Worm (Caenorhabditis elegans): ENCODE results near the gene vha-2.

vha-2 gene

ce11 chrIII:9760184-9760583, 21.8 kb upstream of the vha-2 start:
- no peak for TF ChIP-seq unc-62 (GFP tag; optimal IDR thresholded peaks at IDR 0.05)

DNA sequence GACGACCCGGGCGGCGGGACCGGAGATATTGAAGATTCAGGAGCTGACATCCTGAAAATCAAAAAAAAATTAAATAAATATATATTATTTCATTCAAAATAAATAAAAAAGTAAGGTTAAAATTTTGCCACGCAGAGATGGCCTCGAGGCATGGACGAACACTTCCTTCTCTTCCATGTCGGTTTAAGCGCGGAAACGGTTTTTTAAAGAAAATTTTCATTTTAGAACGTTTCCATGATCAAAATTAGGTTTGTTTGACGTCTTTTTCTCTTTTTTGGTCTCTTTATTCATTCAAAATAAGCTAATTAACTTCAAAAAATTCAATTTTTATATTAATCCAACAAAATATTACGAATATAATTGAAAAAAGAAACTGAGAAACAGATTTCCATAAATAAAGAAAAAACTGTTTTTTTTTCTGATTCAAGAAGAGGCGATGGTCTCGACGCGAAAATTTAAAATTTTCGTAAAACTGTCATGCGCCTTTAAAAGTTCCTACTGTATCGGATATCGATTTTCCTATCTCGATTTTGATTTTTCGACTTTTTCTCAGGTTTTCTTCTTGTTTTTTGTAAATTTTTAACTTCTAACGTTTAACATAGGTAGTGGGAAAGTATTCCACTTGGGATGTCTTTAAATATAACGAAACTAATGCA, 19.7 kb upstream of the vha-2 start, which contains the start of gene gcc-2:
gcc-2 (minus strand) TSS at position 51 of the 656 bp plus-strand sequence.
- no peak for TF ChIP-seq unc-62 (GFP tag; optimal IDR thresholded peaks at IDR 0.05)

- no peak for TF ChIP-seq unc-62 (GFP tag; optimal IDR thresholded peaks at IDR 0.05)
Measured at ce11 chrIII:9764718-9765117, 17.2 kb upstream of the vha-2 start.

ce11 chrIII:9765465-9765900, 16.5 kb upstream of the vha-2 start:
- TF ChIP-seq unc-62 (GFP tag; optimal IDR thresholded peaks at IDR 0.05), result no peak

DNA sequence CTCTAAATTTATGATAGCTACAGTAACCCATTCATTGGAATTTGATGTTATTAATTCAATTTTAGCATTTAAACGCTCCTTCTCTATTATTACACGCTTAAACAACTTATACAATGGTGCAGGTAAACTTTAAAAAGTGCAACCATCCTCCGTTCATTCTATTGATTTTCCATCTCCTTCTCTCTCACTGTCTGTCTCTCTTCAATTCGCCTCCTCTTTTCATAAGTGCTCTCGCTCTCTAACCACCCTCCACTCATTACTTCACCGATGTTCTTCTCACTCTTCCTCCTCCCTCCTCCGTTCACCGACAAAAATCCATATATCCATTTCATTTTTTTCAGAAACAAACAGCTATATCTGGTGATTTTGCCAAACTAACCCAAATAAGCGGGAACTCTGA, 15.8 kb upstream of the vha-2 start, which contains the start of gene cbp-1:
cbp-1 (plus strand) TSS at position 335 of the 400 bp plus-strand sequence.
- no peak for TF ChIP-seq unc-62 (GFP tag; optimal IDR thresholded peaks at IDR 0.05)

DNA sequence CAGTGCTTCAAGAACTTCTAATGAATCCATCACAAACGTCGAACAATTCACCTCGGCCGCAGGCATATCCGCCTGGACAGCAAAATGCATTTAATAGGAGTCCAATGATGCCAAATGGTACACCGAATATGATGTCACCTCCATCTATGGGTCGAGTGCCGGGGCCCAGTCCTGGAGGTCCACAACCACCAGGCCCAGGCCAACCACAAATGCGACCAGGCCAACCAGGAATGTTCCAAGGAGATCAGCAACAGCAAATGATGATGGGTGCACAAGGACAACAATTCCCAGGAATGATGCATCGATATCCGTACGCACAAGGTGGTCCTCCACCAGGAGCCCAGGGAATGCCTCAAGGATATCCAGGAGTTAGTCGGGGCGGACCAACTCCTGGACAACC, 14.9 kb upstream of the vha-2 start:
- TF ChIP-seq unc-62 (GFP tag; optimal IDR thresholded peaks at IDR 0.05), result no peak

DNA sequence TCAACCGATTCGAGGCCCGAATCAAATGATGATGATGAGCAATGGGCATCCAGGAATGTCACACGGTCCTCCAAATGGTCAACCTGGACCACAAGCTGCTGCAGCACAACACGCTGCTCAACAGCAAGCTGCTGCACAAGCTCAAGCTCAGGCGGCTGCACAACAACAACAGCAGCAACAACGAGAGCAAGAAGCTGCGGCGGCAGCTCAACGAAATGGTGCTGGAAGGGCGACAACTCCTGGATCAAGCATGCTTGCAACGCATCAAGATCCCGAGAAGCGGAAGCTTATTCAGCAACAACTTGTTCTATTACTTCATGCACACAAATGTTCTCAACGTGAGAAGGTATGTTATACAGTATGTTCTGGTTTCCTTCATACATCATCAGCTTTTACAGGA, 13.9 kb upstream of the vha-2 start:
- TF ChIP-seq unc-62 (GFP tag; optimal IDR thresholded peaks at IDR 0.05), result no peak

DNA sequence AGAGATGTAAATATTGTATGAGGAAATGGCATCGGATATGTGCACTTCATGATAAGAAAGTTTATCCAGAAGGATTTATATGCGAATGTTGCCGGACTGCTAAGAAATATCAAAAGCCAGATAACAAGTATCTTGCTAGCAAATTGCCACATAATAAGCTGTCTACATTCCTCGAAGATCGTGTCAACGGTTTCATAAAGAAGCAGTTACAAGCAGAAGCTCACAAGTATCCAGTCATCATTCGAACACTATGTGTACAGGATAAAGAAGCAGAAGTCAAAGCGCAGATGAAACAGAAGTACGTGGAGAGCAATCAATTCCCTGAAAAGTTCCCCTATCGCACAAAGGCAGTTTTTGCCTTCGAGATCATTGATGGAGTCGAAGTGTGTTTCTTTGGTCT, 11.4 kb upstream of the vha-2 start:
- TF ChIP-seq unc-62 (GFP tag; optimal IDR thresholded peaks at IDR 0.05), result no peak

- TF ChIP-seq unc-62 (GFP tag; optimal IDR thresholded peaks at IDR 0.05), result no peak
Measured at ce11 chrIII:9772394-9772793, 9.6 kb upstream of the vha-2 start.

DNA sequence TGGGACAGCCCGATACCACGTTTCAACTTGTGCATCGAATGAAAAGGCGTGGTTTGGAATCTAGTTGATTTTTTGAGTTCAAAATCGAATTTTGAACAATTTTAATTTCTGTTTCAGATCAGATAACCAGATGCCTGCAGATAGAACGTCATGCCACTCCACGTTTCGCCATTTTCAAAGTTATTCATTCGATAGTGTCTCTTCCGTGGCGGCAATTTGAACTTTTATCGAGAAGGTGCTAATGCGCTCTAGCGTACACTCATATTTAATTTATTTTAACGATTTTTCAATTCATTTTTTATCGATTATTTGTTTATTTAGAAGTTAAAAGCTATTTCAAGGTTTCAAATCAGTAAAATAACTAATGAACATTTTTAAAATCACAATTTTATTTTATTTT, 6.0 kb upstream of the vha-2 start:
- no peak for TF ChIP-seq unc-62 (GFP tag; optimal IDR thresholded peaks at IDR 0.05)

DNA sequence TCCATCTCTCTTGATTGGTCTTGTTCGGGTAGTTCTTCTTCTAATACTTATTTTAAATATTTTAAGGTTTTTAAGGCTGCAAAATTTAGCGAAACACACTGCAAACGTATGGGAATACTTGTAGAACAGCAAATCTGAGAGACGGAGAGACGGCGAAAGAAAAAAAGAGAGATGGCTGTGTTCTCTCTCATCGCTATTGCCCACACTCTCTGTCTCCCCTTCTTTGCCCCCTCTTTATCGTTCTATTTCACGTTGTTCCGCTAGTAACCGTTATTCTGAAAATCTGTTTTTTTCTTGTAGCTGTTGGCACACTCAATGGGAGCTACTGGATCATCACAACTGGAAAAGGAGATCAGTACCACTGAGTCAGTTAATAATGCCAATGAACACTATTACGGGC, 5.6 kb upstream of the vha-2 start, which contains the start of gene usp-46:
usp-46 (plus strand) TSS at position 301 of the 400 bp plus-strand sequence.
- no peak for TF ChIP-seq unc-62 (GFP tag; optimal IDR thresholded peaks at IDR 0.05)

- TF ChIP-seq unc-62 (GFP tag; optimal IDR thresholded peaks at IDR 0.05), result no peak
Measured at ce11 chrIII:9779080-9779479, 2.9 kb upstream of the vha-2 start.

- TF ChIP-seq unc-62 (GFP tag; optimal IDR thresholded peaks at IDR 0.05), result no peak
Measured at ce11 chrIII:9780254-9780653, 1.7 kb upstream of the vha-2 start, which contains the start of gene sqv-3. sqv-3 (minus strand) TSS chrIII:9780354.

DNA sequence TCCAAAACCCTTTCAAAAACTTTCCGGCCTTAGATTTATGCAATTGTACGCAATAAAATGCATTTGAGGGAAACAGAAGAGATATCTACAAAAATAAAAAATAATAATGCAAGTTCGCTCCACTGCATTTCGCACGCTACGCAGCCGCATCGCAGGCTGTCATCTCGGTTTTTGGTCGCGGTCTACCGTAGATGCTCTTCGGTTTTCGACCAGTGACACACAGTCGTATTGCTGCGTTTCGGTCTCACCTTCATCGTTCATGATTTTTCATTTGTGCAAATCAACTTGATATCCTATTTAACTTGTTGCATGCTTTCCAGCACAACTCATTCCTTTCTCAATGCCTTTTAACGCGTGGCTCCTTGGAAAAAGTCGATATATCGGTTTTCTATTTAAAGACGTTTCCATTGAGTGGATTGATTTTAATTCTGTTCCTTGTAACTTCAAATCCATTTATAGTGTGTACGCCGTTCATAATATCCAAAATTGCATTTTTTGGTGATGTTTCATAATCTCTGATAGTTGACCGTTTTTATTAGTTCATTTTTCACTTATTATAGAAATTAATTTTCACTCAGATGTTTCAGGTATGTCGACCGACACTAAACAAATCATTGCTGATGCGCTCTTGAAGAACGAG, 1.2 kb upstream of the vha-2 start, which contains the start of gene vha-1:
vha-1 (plus strand) TSS at position 590 of the 640 bp plus-strand sequence.
- TF ChIP-seq unc-62 (GFP tag; optimal IDR thresholded peaks at IDR 0.05), result no peak

- no peak for TF ChIP-seq unc-62 (GFP tag; optimal IDR thresholded peaks at IDR 0.05)
Measured at ce11 chrIII:9782483-9783081, 618 bp downstream of the vha-2 start, which contains the start of gene R10E11.6. R10E11.6 (plus strand) TSS chrIII:9783006.

DNA sequence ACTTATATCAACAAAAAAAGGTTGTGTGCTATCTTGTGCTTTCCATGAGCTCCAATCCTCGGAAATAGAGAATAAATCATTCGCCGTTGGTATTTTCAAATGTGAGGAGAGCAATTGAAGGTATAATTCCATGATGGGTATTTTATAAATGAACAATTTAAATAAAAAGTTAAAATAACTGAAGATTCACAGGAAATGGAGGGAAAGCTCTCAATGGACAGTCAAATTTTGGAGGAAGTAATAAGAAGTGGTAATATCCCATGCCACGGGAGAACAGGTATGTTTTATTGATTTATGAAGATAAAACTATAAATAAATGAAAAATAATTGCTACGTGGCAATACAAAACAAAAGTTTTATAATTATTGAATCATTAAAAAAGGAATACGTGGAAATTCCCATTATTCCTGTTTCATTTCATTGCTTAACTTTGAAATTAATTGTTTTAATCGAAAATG, 1.2 kb downstream of the vha-2 start:
- TF ChIP-seq unc-62 (GFP tag; optimal IDR thresholded peaks at IDR 0.05), result no peak

DNA sequence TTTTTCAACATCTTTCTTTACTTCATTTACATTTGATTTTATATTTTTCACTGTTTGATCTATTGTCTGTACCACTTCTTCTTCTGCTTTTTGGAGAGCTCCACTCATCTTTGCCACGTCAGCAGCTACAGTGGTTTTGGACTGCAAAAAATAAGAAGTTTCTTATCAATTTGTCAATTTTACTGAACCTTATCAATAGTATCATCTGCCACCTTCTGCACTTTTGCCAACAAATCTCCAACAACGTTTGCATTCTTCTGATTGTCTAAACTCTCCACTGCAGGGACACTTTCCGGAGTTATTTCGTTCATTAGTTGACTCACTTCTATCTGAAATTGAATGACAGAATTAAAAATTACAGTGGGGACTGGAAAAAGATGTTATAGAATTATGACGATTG, 4.8 kb downstream of the vha-2 start:
- no peak for TF ChIP-seq unc-62 (GFP tag; optimal IDR thresholded peaks at IDR 0.05)
